Fruit fly (Drosophila melanogaster): Measurements from ENCODE around the gene Plc21C.

DNA sequence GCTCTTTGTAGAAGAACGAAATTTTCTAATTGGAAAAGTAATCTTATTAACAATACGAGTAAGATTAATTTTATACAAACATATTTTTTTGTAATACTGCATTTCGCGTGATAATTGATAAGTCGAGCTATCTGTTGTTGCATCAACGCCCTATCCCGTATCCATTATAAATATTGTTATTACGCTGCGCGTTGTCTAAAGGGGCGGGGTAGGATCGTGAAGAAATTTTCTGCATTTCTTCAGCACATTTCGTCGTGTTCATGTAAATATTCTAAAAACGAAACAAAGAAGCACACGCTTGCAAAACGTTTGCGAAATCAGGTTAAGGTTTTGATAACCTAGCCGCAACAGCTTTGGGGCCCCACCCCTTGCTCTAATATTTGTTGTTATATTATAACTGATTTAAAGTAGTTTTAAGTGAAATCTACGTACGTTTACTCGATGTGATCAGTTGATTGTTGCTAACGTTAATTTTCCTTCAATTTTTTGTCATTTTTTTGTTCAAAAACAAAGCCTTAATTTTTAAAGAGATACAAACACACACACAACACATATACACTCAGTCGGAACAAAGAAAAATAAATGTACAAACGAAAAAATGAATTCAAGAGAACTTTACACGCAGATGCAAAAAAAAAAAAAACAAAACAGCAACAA is 2.3 kb upstream of the Plc21C start:
- no peak for TF ChIP-seq Ets98B (GFP tag; IDR thresholded peaks at IDR 0.05)
- TF ChIP-seq Pif1B (GFP tag; optimal IDR thresholded peaks at IDR 0.05) = no peak
- no peak for TF ChIP-seq rn (GFP tag; IDR thresholded peaks at IDR 0.05)
- TF ChIP-seq Pif1A (GFP tag; optimal IDR thresholded peaks at IDR 0.05) = no peak

All from whole organism, pupa.